Worm (Caenorhabditis elegans): ENCODE measurements around the gene C55C3.6.

Gene C55C3.6

DNA sequence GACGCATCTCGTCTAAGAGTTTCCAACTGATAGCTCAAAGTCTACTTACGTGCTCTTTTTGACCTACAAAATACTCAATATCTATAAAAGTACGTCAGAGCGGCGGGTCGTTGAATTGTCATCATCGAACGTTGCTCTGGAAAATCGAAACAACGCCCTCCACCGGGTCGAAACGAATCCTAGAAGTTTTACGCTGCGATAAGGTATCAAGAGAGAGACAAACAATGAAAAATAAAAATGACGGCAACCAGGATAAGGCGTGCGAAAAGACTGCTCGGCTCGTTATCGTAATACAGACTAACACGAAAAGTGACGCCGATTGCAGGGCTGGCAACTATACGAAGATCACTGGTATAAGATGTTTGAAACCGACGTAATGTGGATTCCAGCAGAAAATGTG lies 28.8 kb upstream of the C55C3.6 start:
- TF ChIP-seq ceh-13 (GFP tag; optimal IDR thresholded peaks at IDR 0.05) = no peak
- no peak for TF ChIP-seq aly-1 (tag; optimal IDR thresholded peaks at IDR 0.05)
- no peak for TF ChIP-seq F13C5.2 (tag; optimal IDR thresholded peaks at IDR 0.05)
- no peak for TF ChIP-seq tbx-37 (GFP tag; conservative IDR thresholded peaks at IDR 0.05)
- TF ChIP-seq flt-1 (GFP tag; IDR thresholded peaks at IDR 0.05) = no peak
- no peak for TF ChIP-seq hnd-1 (tag; optimal IDR thresholded peaks at IDR 0.05)
- no peak for TF ChIP-seq hmbx-1 (tag; optimal IDR thresholded peaks at IDR 0.05)
- TF ChIP-seq hmg-4 (GFP tag; optimal IDR thresholded peaks at IDR 0.05) = no peak
- TF ChIP-seq sea-1 (GFP tag; conservative IDR thresholded peaks at IDR 0.05) = no peak
- TF ChIP-seq ceh-36 (tag; optimal IDR thresholded peaks at IDR 0.05) = no peak
- TF ChIP-seq tbx-11 (GFP tag; IDR thresholded peaks at IDR 0.05) = no peak
- TF ChIP-seq B0310.2 (tag; optimal IDR thresholded peaks at IDR 0.05) = no peak
- no peak for TF ChIP-seq scrt-1 (GFP tag; IDR thresholded peaks at IDR 0.05)
- no peak for TF ChIP-seq tra-4 (tag; optimal IDR thresholded peaks at IDR 0.05)
- no peak for TF ChIP-seq ama-1 (optimal IDR thresholded peaks at IDR 0.05)
- no peak for TF ChIP-seq ets-7 (tag; optimal IDR thresholded peaks at IDR 0.05)

DNA sequence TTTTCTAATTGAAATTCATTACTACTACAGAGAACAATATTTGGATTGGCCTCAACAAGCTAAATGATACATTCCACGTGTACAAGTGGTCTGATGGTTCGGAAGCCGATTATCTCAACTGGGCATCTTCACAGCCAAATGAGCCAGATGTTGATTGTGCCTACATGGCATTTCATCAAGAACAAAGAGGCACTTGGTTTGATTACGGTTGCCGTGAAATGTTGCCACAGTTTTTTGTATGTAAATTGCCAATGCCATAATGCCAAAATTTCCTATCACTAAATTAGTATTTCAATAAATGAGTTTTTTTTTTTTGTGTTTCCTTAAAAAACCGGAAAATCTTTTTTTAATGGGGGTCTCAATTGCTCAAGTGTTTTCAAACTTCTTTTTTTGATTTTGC lies 28.3 kb upstream of the C55C3.6 start:
- TF ChIP-seq F13C5.2 (tag; optimal IDR thresholded peaks at IDR 0.05) = no peak
- TF ChIP-seq tbx-37 (GFP tag; conservative IDR thresholded peaks at IDR 0.05) = no peak
- no peak for TF ChIP-seq ceh-36 (tag; optimal IDR thresholded peaks at IDR 0.05)
- no peak for TF ChIP-seq flt-1 (GFP tag; IDR thresholded peaks at IDR 0.05)
- TF ChIP-seq hnd-1 (tag; optimal IDR thresholded peaks at IDR 0.05) = no peak
- no peak for TF ChIP-seq pes-1 (GFP tag; IDR thresholded peaks at IDR 0.05)
- no peak for TF ChIP-seq sea-1 (GFP tag; conservative IDR thresholded peaks at IDR 0.05)
- no peak for TF ChIP-seq aly-1 (tag; optimal IDR thresholded peaks at IDR 0.05)
- no peak for TF ChIP-seq ama-1 (optimal IDR thresholded peaks at IDR 0.05)
- TF ChIP-seq tra-4 (tag; optimal IDR thresholded peaks at IDR 0.05) = no peak

DNA sequence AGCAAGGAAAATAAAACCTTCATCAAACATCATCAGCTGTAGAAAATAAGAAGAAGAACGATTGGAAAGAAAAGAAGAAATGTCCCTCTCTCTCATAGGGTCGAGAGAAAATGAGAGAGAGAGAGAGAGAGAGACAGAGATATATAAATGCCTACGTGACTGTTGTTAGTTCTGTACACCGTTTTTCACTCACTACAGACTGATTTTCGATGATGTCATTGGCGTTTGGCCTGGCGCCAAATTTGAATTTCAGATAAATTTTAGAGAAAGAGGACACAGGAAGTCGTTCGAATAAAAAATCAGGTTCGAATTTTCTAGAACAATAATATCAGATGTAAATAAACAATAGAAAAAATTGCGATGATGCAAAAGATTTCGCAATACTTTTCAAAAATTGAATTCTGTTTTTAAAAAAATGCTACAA lies 27.0 kb upstream of the C55C3.6 start:
- TF ChIP-seq hmg-4 (GFP tag; optimal IDR thresholded peaks at IDR 0.05) = no peak
- no peak for TF ChIP-seq sea-1 (GFP tag; conservative IDR thresholded peaks at IDR 0.05)
- TF ChIP-seq F13C5.2 (tag; optimal IDR thresholded peaks at IDR 0.05) = no peak
- TF ChIP-seq ets-7 (tag; optimal IDR thresholded peaks at IDR 0.05) = no peak
- no peak for TF ChIP-seq hnd-1 (tag; optimal IDR thresholded peaks at IDR 0.05)
- no peak for TF ChIP-seq B0310.2 (tag; optimal IDR thresholded peaks at IDR 0.05)
- TF ChIP-seq flt-1 (GFP tag; IDR thresholded peaks at IDR 0.05) = no peak
- TF ChIP-seq ama-1 (optimal IDR thresholded peaks at IDR 0.05) = no peak
- no peak for TF ChIP-seq tbx-37 (GFP tag; conservative IDR thresholded peaks at IDR 0.05)
- TF ChIP-seq scrt-1 (GFP tag; IDR thresholded peaks at IDR 0.05) = no peak
- TF ChIP-seq pes-1 (GFP tag; IDR thresholded peaks at IDR 0.05) = no peak
- TF ChIP-seq ceh-36 (tag; optimal IDR thresholded peaks at IDR 0.05) = no peak
- TF ChIP-seq aly-1 (tag; optimal IDR thresholded peaks at IDR 0.05) = no peak
- TF ChIP-seq hmbx-1 (tag; optimal IDR thresholded peaks at IDR 0.05) = no peak
- no peak for TF ChIP-seq tbx-11 (GFP tag; IDR thresholded peaks at IDR 0.05)
- TF ChIP-seq tra-4 (tag; optimal IDR thresholded peaks at IDR 0.05) = no peak
- no peak for TF ChIP-seq ceh-13 (GFP tag; optimal IDR thresholded peaks at IDR 0.05)

DNA sequence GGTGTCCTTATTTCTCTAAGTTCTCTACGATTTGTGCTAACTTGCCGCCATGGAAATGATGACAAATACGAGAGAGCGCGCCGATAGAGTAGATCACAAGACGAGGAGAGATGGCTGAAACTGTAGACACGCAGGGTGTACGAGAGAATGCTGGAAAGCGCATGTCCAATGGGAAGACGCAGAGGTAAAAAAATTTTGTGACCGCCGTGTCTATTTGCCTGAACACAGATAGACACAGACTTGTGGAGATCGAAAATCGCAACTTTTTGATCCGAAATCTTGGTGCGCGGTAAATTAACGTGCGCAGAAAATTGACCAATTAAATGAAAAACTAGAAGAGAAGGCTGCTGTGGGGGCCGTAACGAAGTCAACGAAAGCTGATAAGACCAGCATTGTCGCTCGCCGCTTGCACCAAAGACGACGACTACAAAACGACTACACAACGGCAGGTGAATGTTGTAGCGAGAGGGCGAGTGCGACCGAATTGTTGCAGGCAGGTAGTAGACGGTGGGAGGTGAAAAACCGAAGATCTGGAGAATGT lies 25.8 kb upstream of the C55C3.6 start:
- TF ChIP-seq tra-4 (tag; optimal IDR thresholded peaks at IDR 0.05) (no peak), ets-7 (tag; optimal IDR thresholded peaks at IDR 0.05) (no peak), tbx-37 (GFP tag; conservative IDR thresholded peaks at IDR 0.05) (no peak), B0310.2 (tag; optimal IDR thresholded peaks at IDR 0.05) (no peak), ceh-13 (GFP tag; optimal IDR thresholded peaks at IDR 0.05) (no peak), aly-1 (tag; optimal IDR thresholded peaks at IDR 0.05) (no peak), tbx-11 (GFP tag; IDR thresholded peaks at IDR 0.05) (no peak), flt-1 (GFP tag; IDR thresholded peaks at IDR 0.05) (no peak), F13C5.2 (tag; optimal IDR thresholded peaks at IDR 0.05) (no peak), ceh-36 (tag; optimal IDR thresholded peaks at IDR 0.05) (no peak), hmbx-1 (tag; optimal IDR thresholded peaks at IDR 0.05) (no peak), hnd-1 (tag; optimal IDR thresholded peaks at IDR 0.05) (no peak), ama-1 (optimal IDR thresholded peaks at IDR 0.05) (no peak), scrt-1 (GFP tag; IDR thresholded peaks at IDR 0.05) (no peak), hmg-4 (GFP tag; optimal IDR thresholded peaks at IDR 0.05) (no peak)

DNA sequence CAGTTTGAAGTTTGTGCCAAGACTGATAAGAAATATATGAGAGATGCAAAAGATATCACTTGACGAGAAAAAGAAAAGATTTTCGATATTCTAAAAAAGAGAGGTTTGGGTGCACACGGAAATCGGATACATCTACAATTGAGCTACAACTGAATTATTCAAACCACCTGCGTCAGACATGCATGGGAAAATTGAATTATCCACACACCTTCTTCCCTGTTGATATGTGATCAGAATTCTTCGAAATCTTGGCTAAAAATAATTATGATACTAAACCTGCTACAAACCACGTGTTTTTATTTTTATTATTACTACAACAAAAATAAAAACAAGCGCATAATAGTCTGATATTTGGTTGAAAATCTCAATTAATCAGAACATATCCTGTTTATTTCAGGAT lies 24.8 kb upstream of the C55C3.6 start:
- TF ChIP-seq hmbx-1 (tag; optimal IDR thresholded peaks at IDR 0.05) (no peak), B0310.2 (tag; optimal IDR thresholded peaks at IDR 0.05) (no peak), scrt-1 (GFP tag; IDR thresholded peaks at IDR 0.05) (no peak), ceh-13 (GFP tag; optimal IDR thresholded peaks at IDR 0.05) (no peak), ets-7 (tag; optimal IDR thresholded peaks at IDR 0.05) (no peak), F13C5.2 (tag; optimal IDR thresholded peaks at IDR 0.05) (no peak), hmg-4 (GFP tag; optimal IDR thresholded peaks at IDR 0.05) (no peak), tbx-11 (GFP tag; IDR thresholded peaks at IDR 0.05) (no peak), tra-4 (tag; optimal IDR thresholded peaks at IDR 0.05) (no peak), hnd-1 (tag; optimal IDR thresholded peaks at IDR 0.05) (no peak), tbx-37 (GFP tag; conservative IDR thresholded peaks at IDR 0.05) (no peak), aly-1 (tag; optimal IDR thresholded peaks at IDR 0.05) (no peak), ceh-36 (tag; optimal IDR thresholded peaks at IDR 0.05) (no peak), pes-1 (GFP tag; IDR thresholded peaks at IDR 0.05) (no peak), sea-1 (GFP tag; conservative IDR thresholded peaks at IDR 0.05) (no peak), ama-1 (optimal IDR thresholded peaks at IDR 0.05) (no peak), flt-1 (GFP tag; IDR thresholded peaks at IDR 0.05) (no peak)

DNA sequence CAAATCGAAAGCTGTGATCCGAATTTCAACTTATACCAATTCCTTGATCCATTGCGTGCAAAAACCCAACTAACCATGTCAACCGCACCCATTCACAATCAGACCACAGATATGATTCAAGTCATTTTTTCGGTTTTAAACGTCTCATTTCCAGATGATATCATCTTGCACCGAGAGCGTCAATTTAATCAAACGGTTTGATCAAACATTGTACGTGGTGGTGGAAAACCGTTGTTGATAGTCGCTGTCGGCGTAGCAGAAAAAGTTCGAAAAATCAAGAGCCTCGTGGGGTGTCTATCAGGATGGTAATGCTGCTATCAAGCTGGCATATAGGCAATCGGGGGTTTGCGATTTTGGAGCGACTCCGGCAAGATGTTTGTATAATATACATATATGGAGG lies 24.1 kb upstream of the C55C3.6 start:
- TF ChIP-seq aly-1 (tag; optimal IDR thresholded peaks at IDR 0.05) = no peak
- no peak for TF ChIP-seq ceh-36 (tag; optimal IDR thresholded peaks at IDR 0.05)
- TF ChIP-seq hmg-4 (GFP tag; optimal IDR thresholded peaks at IDR 0.05) = no peak
- no peak for TF ChIP-seq ceh-13 (GFP tag; optimal IDR thresholded peaks at IDR 0.05)
- TF ChIP-seq tbx-11 (GFP tag; IDR thresholded peaks at IDR 0.05) = no peak
- no peak for TF ChIP-seq ets-7 (tag; optimal IDR thresholded peaks at IDR 0.05)
- no peak for TF ChIP-seq B0310.2 (tag; optimal IDR thresholded peaks at IDR 0.05)
- no peak for TF ChIP-seq F13C5.2 (tag; optimal IDR thresholded peaks at IDR 0.05)
- TF ChIP-seq hnd-1 (tag; optimal IDR thresholded peaks at IDR 0.05) = no peak
- no peak for TF ChIP-seq flt-1 (GFP tag; IDR thresholded peaks at IDR 0.05)
- TF ChIP-seq scrt-1 (GFP tag; IDR thresholded peaks at IDR 0.05) = no peak
- TF ChIP-seq tra-4 (tag; optimal IDR thresholded peaks at IDR 0.05) = no peak
- TF ChIP-seq pes-1 (GFP tag; IDR thresholded peaks at IDR 0.05) = no peak
- no peak for TF ChIP-seq sea-1 (GFP tag; conservative IDR thresholded peaks at IDR 0.05)
- no peak for TF ChIP-seq hmbx-1 (tag; optimal IDR thresholded peaks at IDR 0.05)

DNA sequence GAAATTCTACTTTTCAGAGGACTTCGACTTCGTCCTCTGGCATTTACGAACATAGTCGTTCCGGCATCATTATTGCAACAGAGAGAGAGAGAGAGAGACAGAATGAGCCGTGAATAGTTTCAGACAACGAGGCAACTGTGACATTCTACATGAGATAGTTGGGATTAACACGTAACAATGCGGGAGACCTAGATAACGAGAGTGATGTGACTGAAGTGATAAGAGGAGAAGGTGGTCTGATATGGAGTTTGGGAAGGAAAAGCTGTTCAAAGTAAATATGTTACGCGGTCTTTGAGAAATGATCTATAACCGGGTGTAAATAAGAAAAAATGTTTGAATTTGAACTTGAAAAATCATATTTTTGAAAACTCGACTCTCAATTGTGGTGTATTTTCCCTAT lies 23.5 kb upstream of the C55C3.6 start:
- TF ChIP-seq ama-1 (optimal IDR thresholded peaks at IDR 0.05) (no peak), scrt-1 (GFP tag; IDR thresholded peaks at IDR 0.05) (no peak), tbx-37 (GFP tag; conservative IDR thresholded peaks at IDR 0.05) (no peak), hnd-1 (tag; optimal IDR thresholded peaks at IDR 0.05) (no peak), ets-7 (tag; optimal IDR thresholded peaks at IDR 0.05) (no peak), hmbx-1 (tag; optimal IDR thresholded peaks at IDR 0.05) (no peak), pes-1 (GFP tag; IDR thresholded peaks at IDR 0.05) (no peak), flt-1 (GFP tag; IDR thresholded peaks at IDR 0.05) (no peak), tbx-11 (GFP tag; IDR thresholded peaks at IDR 0.05) (no peak), sea-1 (GFP tag; conservative IDR thresholded peaks at IDR 0.05) (no peak), aly-1 (tag; optimal IDR thresholded peaks at IDR 0.05) (no peak), ceh-36 (tag; optimal IDR thresholded peaks at IDR 0.05) (no peak), hmg-4 (GFP tag; optimal IDR thresholded peaks at IDR 0.05) (no peak), B0310.2 (tag; optimal IDR thresholded peaks at IDR 0.05) (no peak), ceh-13 (GFP tag; optimal IDR thresholded peaks at IDR 0.05) (no peak), F13C5.2 (tag; optimal IDR thresholded peaks at IDR 0.05) (no peak)

Data from whole organism, early embryonic.